Fruit fly (Drosophila melanogaster) whole organism, wandering third instar larva: Measurements from ENCODE around the gene CG33493.

Source experiments
- CG32264 ChIP-seq: fragments of 200-800 bp; sonication (Bioruptor generic); optimal IDR thresholded peaks from 2 replicates; lab custom pipeline; 2016; ENCODE audit warnings: missing biosample characterization, missing genetic modification characterization
- CG9705 ChIP-seq: fragments of 200-800 bp; sonication (Bioruptor generic); optimal IDR thresholded peaks from 2 replicates; lab custom pipeline; 2018; ENCODE audit warnings: missing biosample characterization, mild to moderate bottlenecking, missing genetic modification characterization
- CrebA ChIP-seq: fragments of 200-800 bp; sonication (Bioruptor generic); optimal IDR thresholded peaks from 2 replicates; lab custom pipeline; 2016; ENCODE audit warnings: missing biosample characterization, mild to moderate bottlenecking, missing genetic modification characterization, borderline replicate concordance
- Dfd ChIP-seq: fragments of >200 bp; optimal IDR thresholded peaks from 2 replicates; lab custom pipeline; 2017; ENCODE audit warnings: missing biosample characterization, missing genetic modification characterization
- Dif ChIP-seq: fragments of 200-275, 200-300 bp; sonication (Bioruptor generic); optimal IDR thresholded peaks from 2 replicates; lab custom pipeline; 2018; ENCODE audit warnings: missing biosample characterization, missing genetic modification characterization; ENCODE audit not compliant: partially characterized antibody
- HLH106 ChIP-seq: fragments of 200-800 bp; optimal IDR thresholded peaks from 3 replicates; lab custom pipeline; 2019; ENCODE audit warnings: missing biosample characterization, mild to moderate bottlenecking, missing genetic modification characterization, moderate library complexity
- Hnf4 ChIP-seq: fragments of 200-800 bp; sonication (Bioruptor generic); optimal IDR thresholded peaks from 2 replicates; lab custom pipeline; 2016; ENCODE audit warnings: missing biosample characterization, mild to moderate bottlenecking, missing genetic modification characterization
- Hr78 ChIP-seq: fragments of >200 bp; optimal IDR thresholded peaks from 2 replicates; lab custom pipeline; 2017; ENCODE audit warnings: missing biosample characterization, missing genetic modification characterization
- Hr83 ChIP-seq: fragments of 200-300 bp; sonication (Bioruptor generic); optimal IDR thresholded peaks from 2 replicates; lab custom pipeline; 2016; ENCODE audit warnings: missing biosample characterization, mild to moderate bottlenecking, missing genetic modification characterization, moderate library complexity; ENCODE audit not compliant: poor library complexity, severe bottlenecking
- Jra ChIP-seq: sonication (Bioruptor generic); optimal IDR thresholded peaks from 2 replicates; lab custom pipeline; 2016; ENCODE audit warnings: missing biosample characterization, missing genetic modification characterization
- Mio ChIP-seq: sonication (Bioruptor generic); optimal IDR thresholded peaks from 2 replicates; lab custom pipeline; 2016; ENCODE audit warnings: missing biosample characterization, missing genetic modification characterization
- Myc ChIP-seq: fragments of >200 bp; optimal IDR thresholded peaks from 2 replicates; lab custom pipeline; 2017
- OdsH ChIP-seq: fragments of 200-800 bp; sonication (Bioruptor generic); optimal IDR thresholded peaks from 2 replicates; lab custom pipeline; 2016; ENCODE audit warnings: missing biosample characterization, mild to moderate bottlenecking, missing genetic modification characterization
- Rel ChIP-seq, 2 experiments: fragments of 200-800 bp; sonication (Bioruptor generic) in 1 of 2; optimal IDR thresholded peaks; 2 replicates in 1 of 2; 3 replicates in 1 of 2; lab custom pipeline; 2016 to 2019; ENCODE audit warnings: mild to moderate bottlenecking in 2 of 2, missing biosample characterization in 2 of 2, missing genetic modification characterization in 2 of 2, moderate library complexity in 1 of 2
- Sp1 ChIP-seq: fragments of 200-800 bp; sonication (Bioruptor generic); optimal IDR thresholded peaks from 3 replicates; lab custom pipeline; 2019; ENCODE audit warnings: missing biosample characterization, mild to moderate bottlenecking, missing genetic modification characterization, moderate library complexity
- Vsx2 ChIP-seq: fragments of 200-300, 225-300 bp; sonication (Bioruptor generic); optimal IDR thresholded peaks from 2 replicates; lab custom pipeline; 2018; ENCODE audit warnings: missing biosample characterization, missing genetic modification characterization; ENCODE audit not compliant: partially characterized antibody
- br ChIP-seq: fragments of 200-800 bp; sonication (Bioruptor generic); optimal IDR thresholded peaks from 2 replicates; lab custom pipeline; 2016; ENCODE audit warnings: missing biosample characterization, missing genetic modification characterization
- brk ChIP-seq: fragments of 200-800 bp; sonication (Bioruptor generic); optimal IDR thresholded peaks from 2 replicates; lab custom pipeline; 2016; ENCODE audit warnings: missing biosample characterization, mild to moderate bottlenecking, missing genetic modification characterization
- dl ChIP-seq, 2 experiments: fragments of 175-275, 200-275 bp in 1 of 2; fragments of 200-275 bp in 1 of 2; sonication (Bioruptor generic); optimal IDR thresholded peaks; lab custom pipeline; 2018; ENCODE audit warnings: mild to moderate bottlenecking in 2 of 2, missing biosample characterization in 2 of 2, missing genetic modification characterization in 2 of 2, moderate library complexity in 2 of 2; ENCODE audit not compliant: partially characterized antibody in 2 of 2, insufficient read depth in 1 of 2
- dmrt93B ChIP-seq: fragments of 200-800 bp; sonication (Bioruptor generic); optimal IDR thresholded peaks from 2 replicates; lab custom pipeline; 2018; ENCODE audit warnings: missing biosample characterization, mild to moderate bottlenecking, missing genetic modification characterization
- dsf ChIP-seq: sonication (Bioruptor generic); optimal IDR thresholded peaks from 2 replicates; lab custom pipeline; 2016; ENCODE audit warnings: missing biosample characterization, missing genetic modification characterization, borderline replicate concordance
- ey ChIP-seq: fragments of 200-800 bp; sonication (Bioruptor generic); optimal IDR thresholded peaks from 2 replicates; lab custom pipeline; 2016; ENCODE audit warnings: missing biosample characterization, missing genetic modification characterization
- foxo ChIP-seq, 2 experiments: fragments of 200-800 bp; sonication (Bioruptor generic); optimal IDR thresholded peaks; 2 replicates in 1 of 2; 3 replicates in 1 of 2; lab custom pipeline; 2016 to 2017; ENCODE audit warnings: missing biosample characterization in 2 of 2, missing genetic modification characterization in 2 of 2
- fru ChIP-seq: fragments of 200-800 bp; sonication (Bioruptor generic); optimal IDR thresholded peaks from 3 replicates; lab custom pipeline; 2016; ENCODE audit warnings: missing biosample characterization, mild to moderate bottlenecking, missing genetic modification characterization
- h ChIP-seq: fragments of 200-800 bp; sonication (Bioruptor generic); optimal IDR thresholded peaks from 3 replicates; lab custom pipeline; 2016; ENCODE audit warnings: missing biosample characterization, mild to moderate bottlenecking, missing genetic modification characterization
- jim ChIP-seq: fragments of 175-275, 200-325 bp; sonication (Bioruptor generic); optimal IDR thresholded peaks from 2 replicates; lab custom pipeline; 2016; ENCODE audit warnings: missing biosample characterization, mild to moderate bottlenecking, missing genetic modification characterization
- psq ChIP-seq: fragments of 200-800 bp; sonication (Bioruptor generic); optimal IDR thresholded peaks from 3 replicates; lab custom pipeline; 2017; ENCODE audit warnings: missing biosample characterization, mild to moderate bottlenecking, missing genetic modification characterization, moderate library complexity
- rgr ChIP-seq: fragments of 200-800 bp; sonication (Bioruptor generic); optimal IDR thresholded peaks from 3 replicates; lab custom pipeline; 2016; ENCODE audit warnings: missing biosample characterization, mild to moderate bottlenecking, missing genetic modification characterization
- sage ChIP-seq: fragments of 200-800 bp; sonication (Bioruptor generic); optimal IDR thresholded peaks from 2 replicates; lab custom pipeline; 2016; ENCODE audit warnings: missing biosample characterization, mild to moderate bottlenecking, missing genetic modification characterization
- sv ChIP-seq: fragments of 200-800 bp; sonication (Bioruptor generic); optimal IDR thresholded peaks from 3 replicates; lab custom pipeline; 2016; ENCODE audit warnings: missing biosample characterization, missing genetic modification characterization
- tai ChIP-seq: sonication (Bioruptor generic); optimal IDR thresholded peaks from 2 replicates; lab custom pipeline; 2016; ENCODE audit warnings: missing biosample characterization, missing genetic modification characterization
- usp ChIP-seq: fragments of >200 bp; optimal IDR thresholded peaks from 2 replicates; lab custom pipeline; 2017; ENCODE audit warnings: missing biosample characterization, missing genetic modification characterization
- woc ChIP-seq: sonication (Bioruptor generic); optimal IDR thresholded peaks from 2 replicates; lab custom pipeline; 2016; ENCODE audit warnings: missing biosample characterization, mild to moderate bottlenecking, missing genetic modification characterization

CG33493 gene

dm6 chr3L:10660744-10661589, 32.0 kb downstream of the CG33493 start, which contains the start of the genes CG32066 and CG8003:
TSS of gene CG32066 (minus strand) at chr3L:10661013.
TSS of gene CG8003 (plus strand) at chr3L:10661475.
- TF ChIP-seq br (peak; percentile 61), h (peak; percentile 40), tai (GFP tag; lab: Kevin White, UChicago) (peak; percentile 54), Hnf4 (GFP tag; lab: Kevin White, UChicago) (peak; percentile 35), fru (GFP tag; lab: Kevin White, UChicago) (peak; percentile 9), dl (GFP tag; optimal IDR thresholded peaks at IDR 0.05; lab: Kevin White, UChicago; ENCODE audit: insufficient read depth in 1 of 2, partially characterized antibody in 2 of 2) (no peak), Dif (GFP tag; lab: Kevin White, UChicago) (no peak), Sp1 (GFP tag; lab: Kevin White, UChicago) (peak; percentile 37), CrebA (GFP tag; lab: Kevin White, UChicago) (no peak), Jra (GFP tag; lab: Kevin White, UChicago) (no peak), CG32264 (GFP tag; lab: Kevin White, UChicago) (no peak), foxo (GFP tag; optimal IDR thresholded peaks at IDR 0.05; lab: Kevin White, UChicago) (peak in 1 of 2 experiments; percentile 24), Mio (GFP tag; lab: Kevin White, UChicago) (peak; percentile 19), Rel (GFP tag; optimal IDR thresholded peaks at IDR 0.05; lab: Kevin White, UChicago) (no peak), Rel (tag; optimal IDR thresholded peaks at IDR 0.05; lab: Kevin White, UChicago) (peak; percentile 47), OdsH (no peak), psq (GFP tag; lab: Kevin White, UChicago) (no peak), brk (GFP tag; lab: Kevin White, UChicago) (peak; percentile 32), Hr83 (GFP tag; lab: Kevin White, UChicago) (peak; percentile 33), usp (no peak), Hr78 (GFP tag; lab: Kevin White, UChicago) (no peak), Vsx2 (GFP tag; lab: Kevin White, UChicago) (no peak), rgr (GFP tag; lab: Kevin White, UChicago) (peak; percentile 30), CG9705 (no peak), dmrt93B (no peak), Myc (lab: Kevin White, UChicago) (peak; percentile 5), HLH106 (tag; lab: Kevin White, UChicago) (peak; percentile 64), ey (GFP tag; lab: Kevin White, UChicago) (no peak), jim (GFP tag; lab: Kevin White, UChicago) (no peak), woc (GFP tag; lab: Kevin White, UChicago) (peak; percentile 68), Dfd (no peak), dsf (GFP tag; lab: Kevin White, UChicago) (no peak), sage (peak; percentile 20)

dm6 chr3L:10659993-10660743, 32.8 kb downstream of the CG33493 start:
- TF ChIP-seq Sp1 (GFP tag; lab: Kevin White, UChicago) (no peak), psq (GFP tag; lab: Kevin White, UChicago) (peak; percentile 33), foxo (GFP tag; optimal IDR thresholded peaks at IDR 0.05; lab: Kevin White, UChicago) (peak in 1 of 2 experiments; percentile 3), HLH106 (tag; lab: Kevin White, UChicago) (peak; percentile 0), Jra (GFP tag; lab: Kevin White, UChicago) (no peak), OdsH (no peak)
- TF ChIP-seq, all 38 proteins: peak for 3

dm6 chr3L:10659524-10659923, 33.4 kb downstream of the CG33493 start:
- TF ChIP-seq OdsH (no peak), Jra (GFP tag; lab: Kevin White, UChicago) (no peak), Mio (GFP tag; lab: Kevin White, UChicago) (no peak), brk (GFP tag; lab: Kevin White, UChicago) (no peak), foxo (GFP tag; optimal IDR thresholded peaks at IDR 0.05; lab: Kevin White, UChicago) (no peak), dl (GFP tag; optimal IDR thresholded peaks at IDR 0.05; lab: Kevin White, UChicago; ENCODE audit: insufficient read depth in 1 of 2, partially characterized antibody in 2 of 2) (no peak), Myc (lab: Kevin White, UChicago) (no peak), CG32264 (GFP tag; lab: Kevin White, UChicago) (no peak), sv (GFP tag; lab: Kevin White, UChicago) (no peak), fru (GFP tag; lab: Kevin White, UChicago) (no peak)
- TF ChIP-seq, all 38 proteins: peak for 0
